Fruit fly (Drosophila melanogaster): ENCODE measurements around the gene CG14221.

DNA sequence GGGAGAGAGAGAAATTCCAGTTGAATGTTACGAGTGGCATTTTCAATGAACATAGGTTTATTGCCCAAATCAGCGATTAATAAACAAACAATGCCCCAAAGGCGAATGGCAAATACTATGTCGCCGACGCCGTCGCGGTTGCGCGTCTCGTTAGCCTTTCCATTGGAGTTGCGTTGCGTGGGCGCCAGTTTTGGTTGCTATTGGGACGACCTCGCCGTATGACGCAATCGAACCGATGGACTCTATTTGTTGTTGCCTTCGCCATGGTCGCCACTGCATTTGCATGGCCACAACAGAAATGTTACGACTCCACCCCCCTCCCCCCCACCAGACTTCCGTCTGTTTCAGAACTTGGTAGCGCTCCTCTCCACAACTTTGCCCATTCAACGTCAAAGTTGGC, 14.5 kb downstream of the CG14221 start:
- TF ChIP-seq Lpt (GFP tag; optimal IDR thresholded peaks at IDR 0.05) = no peak
- TF ChIP-seq pdm3 (GFP tag; optimal IDR thresholded peaks at IDR 0.05) = no peak
- no peak for TF ChIP-seq OdsH (GFP tag; optimal IDR thresholded peaks at IDR 0.05)
- no peak for TF ChIP-seq Sox14 (GFP tag; optimal IDR thresholded peaks at IDR 0.05)
- no peak for TF ChIP-seq Hr4 (GFP tag; optimal IDR thresholded peaks at IDR 0.05)
- no peak for TF ChIP-seq CG3919 (GFP tag; optimal IDR thresholded peaks at IDR 0.05)
